Fruit fly (Drosophila melanogaster): ENCODE data around the gene CG44476.

Gene CG44476

dm6 chr2L:18147511-18148072 lies 34.6 kb upstream of the CG44476 start:
- TF ChIP-seq CG8478 (optimal IDR thresholded peaks at IDR 0.05) (no peak), pan (optimal IDR thresholded peaks at IDR 0.05) (no peak), Dll (optimal IDR thresholded peaks at IDR 0.05) (no peak), EcR (GFP tag; optimal IDR thresholded peaks at IDR 0.05) (no peak), psq (optimal IDR thresholded peaks at IDR 0.05) (no peak), usp (GFP tag; optimal IDR thresholded peaks at IDR 0.05) (no peak)

DNA sequence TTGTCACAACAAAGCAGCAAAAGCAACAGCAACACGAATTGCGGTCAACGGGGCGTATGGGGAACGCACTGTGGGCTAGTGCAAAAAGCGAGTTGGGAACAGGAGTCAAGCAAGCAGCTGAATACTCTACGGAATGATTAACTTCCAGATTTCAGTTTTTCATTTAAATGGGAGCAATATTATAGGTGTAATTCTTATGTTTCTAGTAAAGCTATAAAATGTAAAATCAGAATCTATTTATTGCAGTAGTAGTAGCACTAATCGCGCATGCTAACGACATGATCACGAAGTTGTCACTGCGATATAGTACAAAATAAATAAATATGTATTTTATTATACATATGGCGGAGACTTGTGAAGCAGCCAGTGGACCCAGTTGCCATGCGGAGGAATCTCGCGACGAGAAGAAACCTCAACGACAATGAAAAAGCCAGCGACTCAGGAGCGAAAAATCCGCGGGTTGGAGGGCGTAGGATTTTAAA lies 33.7 kb upstream of the CG44476 start:
- TF ChIP-seq EcR (GFP tag; optimal IDR thresholded peaks at IDR 0.05) = no peak

DNA sequence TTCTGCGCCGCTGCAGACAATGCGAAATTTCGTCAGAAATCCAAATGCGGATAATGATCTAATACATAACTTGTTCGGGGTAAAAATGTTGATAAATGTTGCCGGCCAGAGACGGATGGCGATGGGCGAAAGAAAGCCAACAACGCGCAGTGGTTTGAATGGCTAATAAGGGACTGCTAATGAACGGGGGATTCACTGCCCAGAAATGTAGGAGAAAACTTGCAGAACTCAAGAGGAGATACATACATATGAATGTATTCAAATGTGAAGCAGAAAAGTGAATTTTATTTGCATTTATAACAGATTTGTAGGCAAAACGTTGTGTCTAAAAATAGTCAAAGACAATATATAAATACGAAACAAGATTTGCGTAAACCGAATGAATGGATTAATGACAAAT lies 32.8 kb upstream of the CG44476 start:
- no peak for TF ChIP-seq pan (optimal IDR thresholded peaks at IDR 0.05)
- TF ChIP-seq CG8478 (optimal IDR thresholded peaks at IDR 0.05) = no peak
- no peak for TF ChIP-seq usp (GFP tag; optimal IDR thresholded peaks at IDR 0.05)
- TF ChIP-seq psq (optimal IDR thresholded peaks at IDR 0.05) = no peak
- TF ChIP-seq Dll (optimal IDR thresholded peaks at IDR 0.05) = no peak
- TF ChIP-seq EcR (GFP tag; optimal IDR thresholded peaks at IDR 0.05) = no peak

- TF ChIP-seq CG8478 (optimal IDR thresholded peaks at IDR 0.05) (no peak), usp (GFP tag; optimal IDR thresholded peaks at IDR 0.05) (no peak), psq (optimal IDR thresholded peaks at IDR 0.05) (no peak), pan (optimal IDR thresholded peaks at IDR 0.05) (no peak), Dll (optimal IDR thresholded peaks at IDR 0.05) (no peak), EcR (GFP tag; optimal IDR thresholded peaks at IDR 0.05) (no peak)
These were observed 32.3 kb upstream of the CG44476 start for dm6 chr2L:18145253-18145652.

DNA sequence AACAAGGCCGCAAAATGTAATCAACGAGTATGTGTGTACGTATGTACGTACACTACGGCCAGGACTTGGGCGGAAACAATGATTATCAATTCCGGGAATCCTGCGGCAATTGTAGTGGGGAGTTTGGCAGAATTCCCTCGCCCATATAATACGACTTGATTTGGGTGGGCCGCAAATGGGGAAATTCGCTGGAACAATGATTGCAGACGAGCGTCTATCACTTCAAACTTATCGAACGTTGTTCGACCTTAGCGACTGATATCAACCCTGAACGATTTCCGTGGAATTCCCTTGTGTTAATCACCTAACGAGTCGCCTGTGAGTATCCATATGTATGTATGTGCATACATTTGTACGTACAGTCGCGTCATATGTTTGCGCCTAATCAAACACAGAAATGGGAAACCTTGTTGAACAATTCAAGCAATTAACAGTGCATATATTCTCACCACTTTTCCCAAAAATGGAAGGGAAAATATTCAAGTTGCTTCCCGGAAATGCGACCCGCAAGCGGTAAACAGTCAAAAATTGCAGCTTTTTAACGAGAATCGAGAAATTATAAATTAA lies 31.4 kb upstream of the CG44476 start:
- TF ChIP-seq Dll (optimal IDR thresholded peaks at IDR 0.05) (no peak), pan (optimal IDR thresholded peaks at IDR 0.05) (no peak), psq (optimal IDR thresholded peaks at IDR 0.05) (no peak), EcR (GFP tag; optimal IDR thresholded peaks at IDR 0.05) (no peak), usp (GFP tag; optimal IDR thresholded peaks at IDR 0.05) (no peak), CG8478 (optimal IDR thresholded peaks at IDR 0.05) (no peak)

- no peak for TF ChIP-seq Dll (optimal IDR thresholded peaks at IDR 0.05)
- TF ChIP-seq psq (optimal IDR thresholded peaks at IDR 0.05) = no peak
- no peak for TF ChIP-seq usp (GFP tag; optimal IDR thresholded peaks at IDR 0.05)
- no peak for TF ChIP-seq EcR (GFP tag; optimal IDR thresholded peaks at IDR 0.05)
- TF ChIP-seq pan (optimal IDR thresholded peaks at IDR 0.05) = no peak
- TF ChIP-seq CG8478 (optimal IDR thresholded peaks at IDR 0.05) = no peak
These were observed 30.2 kb upstream of the CG44476 start for dm6 chr2L:18143176-18143575.

- TF ChIP-seq EcR (GFP tag; optimal IDR thresholded peaks at IDR 0.05) (no peak), pan (optimal IDR thresholded peaks at IDR 0.05) (no peak), usp (GFP tag; optimal IDR thresholded peaks at IDR 0.05) (no peak), psq (optimal IDR thresholded peaks at IDR 0.05) (no peak), Dll (optimal IDR thresholded peaks at IDR 0.05) (no peak), CG8478 (optimal IDR thresholded peaks at IDR 0.05) (no peak)
These were observed 28.7 kb upstream of the CG44476 start for dm6 chr2L:18141471-18142345.

DNA sequence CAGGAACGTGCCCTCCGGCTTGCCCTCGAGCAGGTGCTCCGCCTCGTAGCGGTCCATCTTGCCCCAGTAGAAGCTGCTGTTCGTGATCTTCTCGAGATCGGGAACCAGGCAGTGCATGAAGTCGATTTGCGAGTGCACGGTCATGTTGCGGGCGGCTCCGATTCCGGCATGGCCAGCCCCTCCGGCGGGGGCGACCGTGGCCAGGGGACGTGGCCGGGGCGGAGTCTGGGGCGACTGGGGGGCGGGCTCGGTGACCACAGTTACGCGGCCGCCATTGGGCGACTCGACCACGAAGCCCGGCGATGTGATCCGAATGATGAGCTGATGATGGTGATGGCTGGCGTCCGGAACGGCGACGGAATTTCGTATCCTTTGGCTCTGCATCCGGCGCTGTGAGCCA lies 27.6 kb upstream of the CG44476 start:
- TF ChIP-seq pan (optimal IDR thresholded peaks at IDR 0.05) = no peak
- TF ChIP-seq usp (GFP tag; optimal IDR thresholded peaks at IDR 0.05) = no peak
- no peak for TF ChIP-seq CG8478 (optimal IDR thresholded peaks at IDR 0.05)
- TF ChIP-seq psq (optimal IDR thresholded peaks at IDR 0.05) = no peak
- TF ChIP-seq Dll (optimal IDR thresholded peaks at IDR 0.05) = no peak
- TF ChIP-seq EcR (GFP tag; optimal IDR thresholded peaks at IDR 0.05) = no peak

DNA sequence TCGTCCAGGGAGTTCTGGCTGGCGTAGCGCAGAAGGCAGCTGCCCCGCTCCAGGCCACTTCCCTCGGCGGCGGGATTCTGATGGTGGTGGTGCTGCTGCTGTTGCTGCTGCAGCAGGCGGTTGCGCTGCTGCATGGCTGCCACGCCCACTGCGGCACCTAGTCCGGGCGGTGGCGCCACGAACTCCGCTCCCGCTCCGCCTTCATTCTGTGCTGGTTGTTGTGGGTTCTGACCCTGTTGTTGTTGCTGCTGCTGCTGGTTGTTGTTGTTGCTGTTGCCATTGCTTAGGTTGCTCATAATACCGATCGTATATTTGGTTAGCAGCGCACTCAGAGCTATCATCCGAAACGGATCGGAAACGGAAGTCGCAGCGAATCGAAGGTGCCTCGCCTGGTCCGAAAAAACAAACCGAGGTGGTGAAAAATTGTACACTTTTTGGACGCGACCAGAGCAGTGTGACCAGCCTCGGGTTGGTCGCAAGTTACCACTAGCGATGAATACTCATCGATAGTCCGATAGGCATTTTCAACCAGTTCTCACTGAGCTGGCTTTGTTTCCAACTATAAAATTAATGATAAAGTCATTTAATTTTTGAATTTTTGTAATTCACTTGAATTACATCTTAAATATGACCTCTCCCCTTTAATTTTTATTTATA lies 24.7 kb upstream of the CG44476 start, which contains the start of gene kel:
kel (minus strand) TSS at position 493 of the 657 bp plus-strand sequence.
- no peak for TF ChIP-seq pan (optimal IDR thresholded peaks at IDR 0.05)
- TF ChIP-seq CG8478 (optimal IDR thresholded peaks at IDR 0.05) = no peak
- no peak for TF ChIP-seq EcR (GFP tag; optimal IDR thresholded peaks at IDR 0.05)
- TF ChIP-seq Dll (optimal IDR thresholded peaks at IDR 0.05) = no peak
- no peak for TF ChIP-seq psq (optimal IDR thresholded peaks at IDR 0.05)
- no peak for TF ChIP-seq usp (GFP tag; optimal IDR thresholded peaks at IDR 0.05)

DNA sequence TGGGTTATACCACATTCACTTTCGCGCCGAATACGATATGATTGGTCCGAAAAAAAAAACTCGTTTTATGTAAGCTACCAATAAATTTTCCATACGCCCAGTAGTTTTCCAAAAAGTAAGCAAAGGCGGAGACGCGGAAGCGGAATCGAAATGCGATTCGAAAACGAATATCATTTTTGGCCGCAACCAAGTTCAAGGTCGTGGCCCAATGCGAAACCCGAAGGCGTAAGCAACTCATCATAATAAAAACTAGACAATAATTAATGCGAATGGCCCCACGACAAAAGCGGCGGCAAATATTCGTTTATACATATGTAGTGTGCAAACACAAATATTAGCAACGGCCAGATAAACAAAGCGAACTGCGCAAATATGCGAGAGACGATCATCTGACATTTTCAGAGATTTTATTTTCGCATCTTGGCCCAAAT lies 23.5 kb upstream of the CG44476 start:
- no peak for TF ChIP-seq Dll (optimal IDR thresholded peaks at IDR 0.05)
- TF ChIP-seq usp (GFP tag; optimal IDR thresholded peaks at IDR 0.05) = no peak
- TF ChIP-seq EcR (GFP tag; optimal IDR thresholded peaks at IDR 0.05) = no peak
- no peak for TF ChIP-seq pan (optimal IDR thresholded peaks at IDR 0.05)
- no peak for TF ChIP-seq psq (optimal IDR thresholded peaks at IDR 0.05)
- TF ChIP-seq CG8478 (optimal IDR thresholded peaks at IDR 0.05) = no peak

DNA sequence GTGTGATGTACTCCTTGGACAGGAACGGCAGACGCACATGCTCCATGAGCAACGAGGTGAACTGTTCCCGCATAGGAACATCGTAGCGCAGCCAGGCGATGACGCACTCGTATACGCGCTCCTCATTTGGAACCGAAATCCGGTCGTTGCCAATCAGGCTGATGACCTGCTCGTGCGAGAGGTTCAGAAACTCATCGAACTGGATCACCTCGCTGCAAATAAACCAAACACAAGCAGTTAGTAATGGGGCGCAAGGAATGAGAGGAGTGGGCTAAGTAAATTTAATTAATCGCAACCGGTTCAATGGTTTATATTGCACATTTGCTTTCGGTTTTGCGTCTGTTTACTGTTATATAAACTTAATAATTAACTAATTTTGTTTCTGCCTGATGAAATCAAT lies 21.6 kb upstream of the CG44476 start:
- no peak for TF ChIP-seq psq (optimal IDR thresholded peaks at IDR 0.05)
- no peak for TF ChIP-seq usp (GFP tag; optimal IDR thresholded peaks at IDR 0.05)
- TF ChIP-seq CG8478 (optimal IDR thresholded peaks at IDR 0.05) = no peak
- TF ChIP-seq Dll (optimal IDR thresholded peaks at IDR 0.05) = no peak
- TF ChIP-seq pan (optimal IDR thresholded peaks at IDR 0.05) = no peak
- no peak for TF ChIP-seq EcR (GFP tag; optimal IDR thresholded peaks at IDR 0.05)

Data from whole organism.